Worm (Caenorhabditis elegans) whole organism, mixed stage, embryonic: ENCODE results near the gene Y105C5B.1418.

Experiments
- ceh-43 ChIP-seq: fragments of 200-800 bp; sonication (Bioruptor generic); optimal IDR thresholded peaks from 2 replicates; lab custom pipeline; 2018; ENCODE audit warnings: mild to moderate bottlenecking, missing genetic modification characterization, moderate library complexity, missing compliant biosample characterization
- ces-1 ChIP-seq: fragments of 150-350 bp; optimal IDR thresholded peaks from 2 replicates; lab custom pipeline; 2014; ENCODE audit warnings: missing biosample characterization, missing genetic modification reagents, missing genetic modification characterization
- elt-1 ChIP-seq: sonication (generic microtip); optimal IDR thresholded peaks from 2 replicates; lab custom pipeline; 2017; ENCODE audit warnings: missing genetic modification characterization, mild to moderate bottlenecking, missing compliant biosample characterization, antibody characterized with exemption, moderate library complexity, borderline replicate concordance; ENCODE audit not compliant: insufficient read depth
- mep-1 ChIP-seq: fragments of 150-350 bp; optimal IDR thresholded peaks from 2 replicates; lab custom pipeline; 2017; ENCODE audit warnings: missing biosample characterization, missing genetic modification reagents, missing genetic modification characterization, inconsistent platforms
- unc-62 ChIP-seq: fragments of 150-350 bp; optimal IDR thresholded peaks from 2 replicates; lab custom pipeline; 2014; ENCODE audit warnings: missing biosample characterization, missing genetic modification reagents, missing genetic modification characterization
- ztf-11 ChIP-seq: fragments of 150-350 bp; optimal IDR thresholded peaks from 2 replicates; lab custom pipeline; 2014; ENCODE audit warnings: missing biosample characterization, missing genetic modification characterization

- TF ChIP-seq elt-1 (tag; lab: Kevin White, UChicago) (no peak), mep-1 (tag; lab: Kevin White, UChicago) (no peak), ces-1 (GFP tag; lab: Kevin White, UChicago) (no peak), ztf-11 (tag; lab: Kevin White, UChicago) (no peak), unc-62 (no peak), ceh-43 (GFP tag; lab: Kevin White, UChicago) (no peak)
These were observed 30.5 kb downstream of the Y105C5B.1418 start for ce11 chrIV:16036696-16037095.
